Fruit fly (Drosophila melanogaster): ENCODE measurements around the gene CG14297.

CG14297 gene

DNA sequence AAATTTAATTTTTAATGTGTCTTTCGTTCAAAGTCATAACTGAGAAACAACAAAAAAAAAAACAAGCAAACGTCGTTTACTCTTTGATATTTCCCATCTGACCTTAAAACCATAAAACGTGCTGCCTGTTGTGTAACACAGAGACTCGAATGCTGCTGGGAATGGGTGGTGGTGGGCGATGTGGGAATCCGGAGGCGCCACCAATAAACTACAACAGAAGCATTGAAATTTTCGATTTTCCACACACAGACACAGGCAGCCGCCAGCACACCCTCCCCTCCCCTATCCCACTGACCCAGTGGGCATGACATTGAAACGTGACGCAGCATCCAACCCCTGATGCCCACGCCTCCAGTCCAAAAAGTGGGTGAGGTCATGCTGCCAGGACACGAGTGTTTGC lies 12.4 kb downstream of the CG14297 start:
- TF ChIP-seq ttk (GFP tag; IDR thresholded peaks at IDR 0.05) (peak; percentile 33; the same call in 1 of the 2 replicates), cg (GFP tag; optimal IDR thresholded peaks at IDR 0.05) (peak; percentile 4), CG15073 (GFP tag; optimal IDR thresholded peaks at IDR 0.05) (no peak), CG17328 (GFP tag; IDR thresholded peaks at IDR 0.05) (0 out of 2 replicates have a peak, but pooled peaks have one; percentile 18), CG7987 (GFP tag; optimal IDR thresholded peaks at IDR 0.05) (peak; percentile 30), sr (GFP tag; IDR thresholded peaks at IDR 0.05) (peak; percentile 49; the same call in 2 of the 3 replicates), CG1603 (tag; optimal IDR thresholded peaks at IDR 0.05) (no peak), Rfx (GFP tag; IDR thresholded peaks at IDR 0.05) (0 out of 2 replicates have a peak, but pooled peaks have one; percentile 13), CG34224 (GFP tag; IDR thresholded peaks at IDR 0.05; ENCODE audit: partially characterized antibody) (no peak), E2f2 (GFP tag; IDR thresholded peaks at IDR 0.05) (0 out of 2 replicates have a peak, but pooled peaks have one; percentile 12), crol (GFP tag; IDR thresholded peaks at IDR 0.05) (peak; percentile 84), CG7357 (GFP tag; IDR thresholded peaks at IDR 0.05) (no peak), Med (GFP tag) (peak; percentile 13), CTCF (GFP tag; optimal IDR thresholded peaks at IDR 0.05) (no peak), CG8290 (GFP tag; optimal IDR thresholded peaks at IDR 0.05) (no peak), CG8290 (tag; optimal IDR thresholded peaks at IDR 0.05) (peak in 1 of 2 experiments; percentile 21), ftz-f1 (GFP tag; optimal IDR thresholded peaks at IDR 0.05) (peak; percentile 49), pho (GFP tag; optimal IDR thresholded peaks at IDR 0.05) (no peak), nerfin-1 (tag; optimal IDR thresholded peaks at IDR 0.05) (peak; percentile 20), otp (GFP tag; IDR thresholded peaks at IDR 0.05) (no peak), repo (GFP tag; optimal IDR thresholded peaks at IDR 0.05) (no peak), tx (GFP tag; optimal IDR thresholded peaks at IDR 0.05) (no peak), CG15601 (tag; optimal IDR thresholded peaks at IDR 0.05) (no peak), ranshi (GFP tag; IDR thresholded peaks at IDR 0.05) (peak; percentile 9; the same call in 1 of the 2 replicates), CG11504 (tag; optimal IDR thresholded peaks at IDR 0.05) (peak; percentile 24), CG11456 (GFP tag; IDR thresholded peaks at IDR 0.05) (peak; percentile 66; the same call in 2 of the 3 replicates), Pdp1 (GFP tag; optimal IDR thresholded peaks at IDR 0.05) (peak in 1 of 2 experiments; percentile 89), onecut (GFP tag; IDR thresholded peaks at IDR 0.05) (peak; percentile 64), CG6175 (GFP tag; IDR thresholded peaks at IDR 0.05) (peak; percentile 47; the same call in 1 of the 3 replicates), CG10431 (GFP tag; optimal IDR thresholded peaks at IDR 0.05) (no peak), cas (GFP tag; IDR thresholded peaks at IDR 0.05) (no peak), abd-A (tag; optimal IDR thresholded peaks at IDR 0.05) (peak; percentile 11), ERR (GFP tag; optimal IDR thresholded peaks at IDR 0.05) (peak; percentile 44), Bdp1 (GFP tag; optimal IDR thresholded peaks at IDR 0.05) (no peak), Atf6 (GFP tag; IDR thresholded peaks at IDR 0.05) (0 out of 2 replicates have a peak, but pooled peaks have one; percentile 7), CG12769 (tag; optimal IDR thresholded peaks at IDR 0.05) (peak; percentile 58), Hr51 (GFP tag; optimal IDR thresholded peaks at IDR 0.05) (peak in 1 of 2 experiments; percentile 39), CG2712 (tag; optimal IDR thresholded peaks at IDR 0.05) (no peak), CG18599 (GFP tag; optimal IDR thresholded peaks at IDR 0.05) (no peak), cwo (GFP tag; optimal IDR thresholded peaks at IDR 0.05) (peak; percentile 61)

DNA sequence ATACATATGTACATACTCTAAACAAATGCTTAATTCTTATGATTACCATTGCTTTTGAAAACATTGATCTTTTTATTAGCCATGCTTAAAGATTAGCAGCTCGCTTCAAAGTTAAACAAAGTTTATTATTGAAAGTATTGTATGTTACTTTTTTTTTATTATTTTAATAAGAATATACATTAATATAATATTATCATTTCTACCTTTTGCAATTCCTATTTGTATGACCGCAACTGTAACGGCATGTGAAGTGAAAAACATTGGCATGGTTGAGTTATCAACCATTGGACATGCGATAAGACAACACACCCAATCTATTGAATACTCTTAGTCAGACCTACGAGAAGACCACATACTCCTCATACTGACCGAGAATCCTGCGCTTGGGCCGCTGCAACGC lies 13.0 kb downstream of the CG14297 start:
- TF ChIP-seq CG3281 (GFP tag; optimal IDR thresholded peaks at IDR 0.05) (peak; percentile 37), Eip74EF (GFP tag; optimal IDR thresholded peaks at IDR 0.05) (no peak), CG2889 (GFP tag; IDR thresholded peaks at IDR 0.05) (no peak), btn (GFP tag; optimal IDR thresholded peaks at IDR 0.05) (no peak), sug (tag; optimal IDR thresholded peaks at IDR 0.05) (no peak), bab2 (GFP tag; optimal IDR thresholded peaks at IDR 0.05) (no peak), NC2β (GFP tag; optimal IDR thresholded peaks at IDR 0.05) (no peak), CG11093 (GFP tag; IDR thresholded peaks at IDR 0.05) (no peak), CG15696 (tag; optimal IDR thresholded peaks at IDR 0.05) (no peak), Gug (GFP tag; IDR thresholded peaks at IDR 0.05) (no peak), sens (GFP tag) (peak; percentile 46), bsh (GFP tag; optimal IDR thresholded peaks at IDR 0.05) (no peak), CG32772 (GFP tag; IDR thresholded peaks at IDR 0.05) (no peak), Sin3A (optimal IDR thresholded peaks at IDR 0.05) (no peak), CG13424 (tag; optimal IDR thresholded peaks at IDR 0.05) (peak; percentile 11)

Measured in whole organism, embryonic.